Worm (Caenorhabditis elegans) whole organism, L4 larva: Measurements from ENCODE around the gene R107.5.

Source experiments
- F10B5.3 ChIP-seq: sonication (generic microtip); optimal IDR thresholded peaks from 2 replicates; lab custom pipeline; 2016; ENCODE audit warnings: mild to moderate bottlenecking, missing genetic modification characterization, missing compliant biosample characterization
- F37D6.2 ChIP-seq: sonication (generic microtip); optimal IDR thresholded peaks from 2 replicates; lab custom pipeline; 2016; ENCODE audit warnings: mild to moderate bottlenecking, missing genetic modification characterization, missing compliant biosample characterization
- F49E8.2 ChIP-seq: sonication (generic microtip); optimal IDR thresholded peaks from 2 replicates; lab custom pipeline; 2016; ENCODE audit warnings: missing compliant biosample characterization, mild to moderate bottlenecking, missing genetic modification characterization, borderline replicate concordance
- T20F7.1 ChIP-seq: fragments of 200-800 bp; sonication (Bioruptor generic); optimal IDR thresholded peaks from 2 replicates; lab custom pipeline; 2018; ENCODE audit warnings: mild to moderate bottlenecking, missing genetic modification characterization, missing compliant biosample characterization
- T26A8.4 ChIP-seq: fragments of 200-800 bp; sonication (Bioruptor generic); IDR thresholded peaks from 2 replicates; pipeline ENCODE4 v1.3.6; 2022; ENCODE audit warnings: missing genetic modification characterization, missing compliant biosample characterization
- Y105C5A.15 ChIP-seq: fragments of 200-800 bp; sonication (Bioruptor generic); IDR thresholded peaks from 2 replicates; pipeline ENCODE4 v1.3.6; 2022; ENCODE audit warnings: missing genetic modification characterization, missing compliant biosample characterization
- Y48G9A.11 ChIP-seq: fragments of 200-800 bp; sonication (Bioruptor generic); IDR thresholded peaks from 2 replicates; pipeline ENCODE4 v1.3.6; 2022; ENCODE audit warnings: missing genetic modification reagents, missing genetic modification characterization, missing compliant biosample characterization
- Y5F2A.4 ChIP-seq: fragments of 200-800 bp; sonication (Bioruptor generic); optimal IDR thresholded peaks from 2 replicates; lab custom pipeline; 2018; ENCODE audit warnings: mild to moderate bottlenecking, missing genetic modification characterization, missing compliant biosample characterization
- ZK337.2 ChIP-seq: fragments of 200-800 bp; sonication (Bioruptor generic); IDR thresholded peaks from 2 replicates; pipeline ENCODE4 v1.3.6; 2022; ENCODE audit warnings: missing genetic modification reagents, missing genetic modification characterization, missing compliant biosample characterization
- ZK546.5 ChIP-seq, 2 experiments: sonication (generic microtip); optimal IDR thresholded peaks; 2 replicates each; lab custom pipeline; 2017; ENCODE audit warnings: missing biosample characterization in 2 of 2, missing genetic modification characterization in 2 of 2
- aha-1 ChIP-seq: fragments of 150-350 bp; peaks from one replicate; lab custom pipeline; 2014; ENCODE audit warnings: missing biosample characterization, missing genetic modification characterization
- aly-2 ChIP-seq: sonication (generic microtip); optimal IDR thresholded peaks from 2 replicates; lab custom pipeline; 2018; ENCODE audit warnings: missing biosample characterization, missing genetic modification characterization
- ceh-20 ChIP-seq: fragments of 200-800 bp; sonication (Bioruptor generic); IDR thresholded peaks from 2 replicates; pipeline ENCODE4 v1.3.6; 2022; ENCODE audit warnings: missing genetic modification reagents, missing genetic modification characterization, missing compliant biosample characterization
- ceh-28 ChIP-seq: fragments of 150-350 bp; optimal IDR thresholded peaks from 2 replicates; lab custom pipeline; 2014; ENCODE audit warnings: missing biosample characterization, missing genetic modification reagents, missing genetic modification characterization
- ceh-32 ChIP-seq: sonication (generic microtip); optimal IDR thresholded peaks from 2 replicates; lab custom pipeline; 2016; ENCODE audit warnings: mild to moderate bottlenecking, missing genetic modification characterization, missing compliant biosample characterization; ENCODE audit not compliant: poor library complexity
- ceh-44 ChIP-seq: fragments of 200-800 bp; sonication (Bioruptor generic); IDR thresholded peaks from 2 replicates; pipeline ENCODE4 v1.3.6; 2022; ENCODE audit warnings: missing genetic modification reagents, missing genetic modification characterization, missing compliant biosample characterization
- cey-2 ChIP-seq: sonication (generic microtip); optimal IDR thresholded peaks from 3 replicates; lab custom pipeline; 2017; ENCODE audit warnings: missing genetic modification characterization, mild to moderate bottlenecking, missing compliant biosample characterization, antibody characterized with exemption, borderline replicate concordance; ENCODE audit not compliant: insufficient read depth
- ctbp-1 ChIP-seq: fragments of 200-800 bp; sonication (Bioruptor generic); IDR thresholded peaks from 2 replicates; pipeline ENCODE4 v1.3.6; 2022; ENCODE audit warnings: missing genetic modification reagents, missing genetic modification characterization, missing compliant biosample characterization
- daf-8 ChIP-seq: fragments of 200-800 bp; sonication (Bioruptor generic); IDR thresholded peaks from 2 replicates; pipeline ENCODE4 v1.3.6; 2022; ENCODE audit warnings: missing genetic modification characterization, missing compliant biosample characterization
- dmd-9 ChIP-seq: fragments of 200-800 bp; sonication (Bioruptor generic); IDR thresholded peaks from 2 replicates; pipeline ENCODE4 v1.3.6; 2022; ENCODE audit warnings: missing genetic modification reagents, missing genetic modification characterization, missing compliant biosample characterization
- duxl-1 ChIP-seq: sonication (generic microtip); optimal IDR thresholded peaks from 2 replicates; lab custom pipeline; 2016; ENCODE audit warnings: mild to moderate bottlenecking, missing genetic modification characterization, moderate library complexity, missing compliant biosample characterization; ENCODE audit not compliant: poor library complexity
- dve-1 ChIP-seq: sonication (generic microtip); optimal IDR thresholded peaks from 2 replicates; lab custom pipeline; 2017; ENCODE audit warnings: antibody characterized with exemption, mild to moderate bottlenecking, missing genetic modification characterization, missing compliant biosample characterization; ENCODE audit not compliant: insufficient read depth
- fos-1 ChIP-seq: fragments of 150-350 bp; optimal IDR thresholded peaks from 2 replicates; lab custom pipeline; 2014; ENCODE audit warnings: missing biosample characterization, missing genetic modification characterization
- gei-8 ChIP-seq: fragments of 200-800 bp; sonication (Bioruptor generic); optimal IDR thresholded peaks from 2 replicates; lab custom pipeline; 2018; ENCODE audit warnings: mild to moderate bottlenecking, missing genetic modification characterization, missing compliant biosample characterization
- hif-1 ChIP-seq, 2 experiments: sonication (generic microtip); optimal IDR thresholded peaks; 2 replicates each; lab custom pipeline; 2016 to 2017; ENCODE audit warnings: missing compliant biosample characterization in 2 of 2, missing genetic modification characterization in 2 of 2, missing genetic modification reagents in 2 of 2, missing genotype in 2 of 2, mild to moderate bottlenecking in 1 of 2
- hlh-11 ChIP-seq: fragments of 200-800 bp; sonication (Bioruptor generic); optimal IDR thresholded peaks from 2 replicates; lab custom pipeline; 2018; ENCODE audit warnings: mild to moderate bottlenecking, missing genetic modification characterization, missing compliant biosample characterization
- hlh-30 ChIP-seq: sonication (generic microtip); optimal IDR thresholded peaks from 2 replicates; lab custom pipeline; 2017; ENCODE audit warnings: antibody characterized with exemption, mild to moderate bottlenecking, missing genetic modification characterization, missing compliant biosample characterization; ENCODE audit not compliant: insufficient read depth
- lin-1 ChIP-seq: fragments of 200-800 bp; sonication (Bioruptor generic); IDR thresholded peaks from 2 replicates; pipeline ENCODE4 v1.3.6; 2022; ENCODE audit warnings: missing genetic modification reagents, missing genetic modification characterization, missing compliant biosample characterization
- lin-15B ChIP-seq: fragments of 150-350 bp; sonication (generic microtip); optimal IDR thresholded peaks from 3 replicates; lab custom pipeline; 2014; ENCODE audit warnings: missing biosample characterization, missing genetic modification characterization
- lin-38 ChIP-seq: fragments of 200-800 bp; sonication (Bioruptor generic); IDR thresholded peaks from 2 replicates; pipeline ENCODE4 v1.3.6; 2022; ENCODE audit warnings: missing genetic modification reagents, missing genetic modification characterization, missing compliant biosample characterization
- lin-39 ChIP-seq: fragments of 150-350 bp; optimal IDR thresholded peaks from 2 replicates; lab custom pipeline; 2014; ENCODE audit warnings: missing biosample characterization, missing genetic modification reagents, missing genetic modification characterization
- lsy-2 ChIP-seq, 2 experiments: fragments of 150-350 bp in 1 of 2; sonication (generic microtip) in 1 of 2; optimal IDR thresholded peaks; 2 replicates each; lab custom pipeline; 2014 to 2017; ENCODE audit warnings: missing biosample characterization in 2 of 2, missing genetic modification characterization in 2 of 2
- nhr-102 ChIP-seq: sonication (generic microtip); optimal IDR thresholded peaks from 2 replicates; lab custom pipeline; 2016; ENCODE audit warnings: mild to moderate bottlenecking, missing genetic modification characterization, moderate library complexity, missing compliant biosample characterization
- nhr-42 ChIP-seq: fragments of 200-800 bp; sonication (Bioruptor generic); IDR thresholded peaks from 2 replicates; pipeline ENCODE4 v1.3.6; 2022; ENCODE audit warnings: missing genetic modification characterization, missing compliant biosample characterization
- nhr-48 ChIP-seq: sonication (generic microtip); optimal IDR thresholded peaks from 2 replicates; lab custom pipeline; 2016; ENCODE audit warnings: mild to moderate bottlenecking, missing genetic modification characterization, missing compliant biosample characterization
- nhr-6 ChIP-seq: fragments of 150-350 bp; optimal IDR thresholded peaks from 2 replicates; lab custom pipeline; 2014; ENCODE audit warnings: missing biosample characterization, missing genetic modification characterization
- pqm-1 ChIP-seq: sonication (generic microtip); optimal IDR thresholded peaks from 2 replicates; lab custom pipeline; 2017; ENCODE audit warnings: missing biosample characterization, missing genetic modification characterization
- rbr-2 ChIP-seq: sonication (generic microtip); optimal IDR thresholded peaks from 2 replicates; lab custom pipeline; 2016; ENCODE audit warnings: missing genotype, missing genetic modification characterization, missing compliant biosample characterization
- saeg-2 ChIP-seq: fragments of 200-800 bp; sonication (Bioruptor generic); IDR thresholded peaks from 2 replicates; pipeline ENCODE4 v1.3.6; 2022; ENCODE audit warnings: missing genetic modification reagents, missing genetic modification characterization, missing compliant biosample characterization
- sdz-12 ChIP-seq: fragments of 200-800 bp; sonication (Bioruptor generic); optimal IDR thresholded peaks from 2 replicates; lab custom pipeline; 2018; ENCODE audit warnings: mild to moderate bottlenecking, missing genetic modification characterization, missing compliant biosample characterization
- set-16 ChIP-seq: fragments of 200-800 bp; sonication (Bioruptor generic); IDR thresholded peaks from 2 replicates; pipeline ENCODE4 v1.3.6; 2022; ENCODE audit warnings: missing genetic modification reagents, missing genetic modification characterization, missing compliant biosample characterization
- snpc-4 ChIP-seq: fragments of 150-350 bp; optimal IDR thresholded peaks from 2 replicates; lab custom pipeline; 2014; ENCODE audit warnings: missing biosample characterization, missing genetic modification characterization
- spr-3 ChIP-seq: fragments of 200-800 bp; sonication (Bioruptor generic); optimal IDR thresholded peaks from 2 replicates; lab custom pipeline; 2018; ENCODE audit warnings: mild to moderate bottlenecking, missing genetic modification characterization, missing compliant biosample characterization
- tra-1 ChIP-seq: fragments of 200-800 bp; sonication (Bioruptor generic); IDR thresholded peaks from 2 replicates; pipeline ENCODE4 v1.3.6; 2022; ENCODE audit warnings: missing genetic modification reagents, missing genetic modification characterization, missing compliant biosample characterization
- unc-39 ChIP-seq: sonication (generic microtip); optimal IDR thresholded peaks from 2 replicates; lab custom pipeline; 2017; ENCODE audit warnings: missing biosample characterization, missing genetic modification characterization
- zfp-2 ChIP-seq: sonication (generic microtip); optimal IDR thresholded peaks from 2 replicates; lab custom pipeline; 2016; ENCODE audit warnings: mild to moderate bottlenecking, missing genetic modification characterization, missing compliant biosample characterization
- zfp-3 ChIP-seq: fragments of 200-800 bp; sonication (Bioruptor generic); conservative IDR thresholded peaks from 2 replicates; pipeline ENCODE4 v1.3.6; 2022; ENCODE audit warnings: missing genetic modification reagents, missing genetic modification characterization, missing compliant biosample characterization
- zip-11 ChIP-seq: fragments of 200-800 bp; sonication (Bioruptor generic); IDR thresholded peaks from 2 replicates; pipeline ENCODE4 v1.3.6; 2022; ENCODE audit warnings: missing genetic modification characterization, missing compliant biosample characterization
- zip-2 ChIP-seq: fragments of 150-350 bp; optimal IDR thresholded peaks from 2 replicates; lab custom pipeline; 2014; ENCODE audit warnings: missing biosample characterization, missing genetic modification characterization
- ztf-7 ChIP-seq: fragments of 150-350 bp; optimal IDR thresholded peaks from 2 replicates; lab custom pipeline; 2014; ENCODE audit warnings: missing biosample characterization, missing genetic modification characterization

The R107.5 gene

DNA sequence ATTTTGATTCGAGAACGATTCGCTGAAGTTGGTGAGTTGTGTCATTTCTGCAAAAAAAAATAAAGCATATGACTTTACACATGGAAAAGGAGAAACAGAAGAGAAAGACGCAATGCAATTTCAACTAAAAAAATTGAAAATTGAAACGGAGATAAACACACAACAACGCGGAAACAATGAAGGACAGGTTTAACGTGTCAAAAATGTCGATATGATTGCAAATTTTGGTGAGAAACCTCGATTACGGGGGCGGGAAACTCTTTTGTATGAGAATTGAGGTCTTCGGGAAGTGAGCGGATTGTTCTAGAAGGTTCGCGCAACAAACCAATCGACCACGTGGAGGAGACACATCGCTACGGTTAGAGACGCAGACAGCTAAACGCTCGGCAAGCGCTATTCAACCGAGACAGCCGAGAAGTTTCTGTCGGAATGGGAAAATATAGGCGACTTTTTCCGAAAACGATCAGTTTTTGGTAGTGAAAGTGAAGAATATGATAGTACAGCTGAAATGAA, at the start of gene R107.5 (continued):
- no peak for TF ChIP-seq ceh-44 (GFP tag; lab: Robert Waterston, UW)
- TF ChIP-seq hlh-11 (tag; lab: Kevin White, UChicago), result peak; percentile 99
- peak; percentile 3 for TF ChIP-seq ceh-32 (tag; lab: Kevin White, UChicago)
- TF ChIP-seq lsy-2 (tag; optimal IDR thresholded peaks at IDR 0.05; lab: Kevin White, UChicago), result peak; percentile 88 to 92
- TF ChIP-seq zip-2, result peak; percentile 64
- TF ChIP-seq gei-8 (GFP tag; lab: Kevin White, UChicago), result peak; percentile 96
- no peak for TF ChIP-seq snpc-4 (tag; lab: Kevin White, UChicago)
- peak; percentile 21 for TF ChIP-seq ztf-7 (tag; lab: Kevin White, UChicago)
- no peak for TF ChIP-seq fos-1
- peak; percentile 57 for TF ChIP-seq duxl-1 (tag; lab: Kevin White, UChicago)
- peak; percentile 95 for TF ChIP-seq rbr-2 (tag; lab: Kevin White, UChicago)
- TF ChIP-seq pqm-1, result no peak
- 0 out of 2 replicates have a peak, but pooled peaks have one; percentile 53 for TF ChIP-seq ZK337.2 (GFP tag; lab: Robert Waterston, UW)
- TF ChIP-seq lin-38, result peak; percentile 81
- TF ChIP-seq ZK546.5 (tag; optimal IDR thresholded peaks at IDR 0.05; lab: Kevin White, UChicago), result no peak
- peak; percentile 77; the same call in 1 of the 2 replicates for TF ChIP-seq dmd-9 (GFP tag; lab: Robert Waterston, UW)
- peak; percentile 94 for TF ChIP-seq T26A8.4 (GFP tag; lab: Robert Waterston, UW)
- TF ChIP-seq hif-1 (tag; optimal IDR thresholded peaks at IDR 0.05; lab: Kevin White, UChicago), result peak; percentile 66 to 86
- peak; percentile 89 for TF ChIP-seq spr-3 (GFP tag; lab: Kevin White, UChicago)
- TF ChIP-seq ceh-20 (GFP tag; lab: Robert Waterston, UW), result peak; percentile 99
- peak; percentile 92 for TF ChIP-seq lin-1
- TF ChIP-seq unc-39 (tag; lab: Kevin White, UChicago), result peak; percentile 96
- peak; percentile 97 for TF ChIP-seq tra-1 (GFP tag; lab: Robert Waterston, UW)
- TF ChIP-seq sdz-12 (GFP tag; lab: Kevin White, UChicago), result peak; percentile 97
- TF ChIP-seq hlh-30 (tag; lab: Kevin White, UChicago), result peak; percentile 97
- peak; percentile 88 for TF ChIP-seq Y5F2A.4 (GFP tag; lab: Kevin White, UChicago)
- peak; percentile 82 for TF ChIP-seq T20F7.1 (GFP tag; lab: Kevin White, UChicago)
- TF ChIP-seq aha-1 (tag; lab: Kevin White, UChicago), result peak; percentile 99
- TF ChIP-seq nhr-102, result peak; percentile 94
- peak; percentile 87 for TF ChIP-seq ctbp-1 (GFP tag; lab: Robert Waterston, UW)
- peak; percentile 82 for TF ChIP-seq F37D6.2
- peak; percentile 66 for TF ChIP-seq cey-2 (tag; lab: Kevin White, UChicago)
- peak; percentile 82 for TF ChIP-seq Y48G9A.11 (GFP tag; lab: Robert Waterston, UW)
- peak; percentile 48 for TF ChIP-seq F10B5.3 (tag; lab: Kevin White, UChicago)
- TF ChIP-seq saeg-2 (GFP tag; lab: Robert Waterston, UW), result peak; percentile 90
- peak; percentile 71 for TF ChIP-seq nhr-6 (tag; lab: Kevin White, UChicago)
- no peak for TF ChIP-seq lin-15B (tag; lab: Kevin White, UChicago)
- TF ChIP-seq daf-8 (GFP tag; lab: Robert Waterston, UW), result no peak
- TF ChIP-seq zfp-2 (tag; lab: Kevin White, UChicago), result peak; percentile 72
- TF ChIP-seq zfp-3 (GFP tag; lab: Robert Waterston, UW), result peak; percentile 97
- 0 out of 2 replicates have a peak, but pooled peaks have one; percentile 66 for TF ChIP-seq Y105C5A.15
- 0 out of 2 replicates have a peak, but pooled peaks have one; percentile 13 for TF ChIP-seq zip-11 (GFP tag; lab: Robert Waterston, UW)
- TF ChIP-seq F49E8.2 (tag; lab: Kevin White, UChicago), result no peak
- TF ChIP-seq aly-2 (tag; lab: Kevin White, UChicago), result no peak
- TF ChIP-seq nhr-48, result peak; percentile 94
- no peak for TF ChIP-seq lin-39
- peak; percentile 89; the same call in 1 of the 2 replicates for TF ChIP-seq nhr-42 (GFP tag; lab: Robert Waterston, UW)
- peak; percentile 94 for TF ChIP-seq dve-1 (tag; lab: Kevin White, UChicago)
- no peak for TF ChIP-seq ceh-28 (tag; lab: Kevin White, UChicago)
- TF ChIP-seq set-16 (GFP tag; lab: Robert Waterston, UW), result peak; percentile 92
- TF ChIP-seq, all 104 proteins: peak for 78
